Fruit fly (Drosophila melanogaster) S2 (cell line): ENCODE data around the gene CG44013.

Source experiments
- CG8478 ChIP-seq: fragments of >200 bp; optimal IDR thresholded peaks from 2 replicates; lab custom pipeline; 2018
- CTCF ChIP-seq, 2 experiments: fragments of >200 bp; optimal IDR thresholded peaks; 2 replicates each; lab custom pipeline; 2018

The CG44013 gene

dm6 chr3R:15508631-15509030 is 1.1 kb downstream of the CG44013 start, which contains the start of gene CG44014:
Gene CG44014, minus strand, starts transcription at chr3R:15508886.
- no peak for TF ChIP-seq CTCF (optimal IDR thresholded peaks at IDR 0.05; lab: Kevin White, UChicago)
- TF ChIP-seq CG8478 (lab: Kevin White, UChicago), result no peak

DNA sequence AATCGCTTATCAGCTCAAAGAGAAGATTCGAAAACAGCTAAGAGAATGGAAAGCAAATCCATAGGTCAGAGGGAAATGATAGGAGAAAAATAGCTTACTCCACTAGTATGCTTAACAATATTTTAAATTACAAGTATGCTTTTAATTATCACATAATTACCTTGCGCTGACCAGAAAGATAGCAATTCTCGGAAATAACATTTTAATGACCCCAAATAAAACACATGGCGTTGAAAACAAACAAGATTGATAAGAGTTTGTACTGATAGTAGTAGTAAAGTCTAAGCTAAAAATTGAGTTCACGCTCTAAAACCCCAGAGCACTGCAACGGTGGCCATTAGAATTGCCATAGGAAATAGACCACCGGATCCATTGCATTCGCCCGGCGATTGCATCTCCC is 2.0 kb downstream of the CG44013 start:
- no peak for TF ChIP-seq CTCF (optimal IDR thresholded peaks at IDR 0.05; lab: Kevin White, UChicago)
- TF ChIP-seq CG8478 (lab: Kevin White, UChicago), result no peak

DNA sequence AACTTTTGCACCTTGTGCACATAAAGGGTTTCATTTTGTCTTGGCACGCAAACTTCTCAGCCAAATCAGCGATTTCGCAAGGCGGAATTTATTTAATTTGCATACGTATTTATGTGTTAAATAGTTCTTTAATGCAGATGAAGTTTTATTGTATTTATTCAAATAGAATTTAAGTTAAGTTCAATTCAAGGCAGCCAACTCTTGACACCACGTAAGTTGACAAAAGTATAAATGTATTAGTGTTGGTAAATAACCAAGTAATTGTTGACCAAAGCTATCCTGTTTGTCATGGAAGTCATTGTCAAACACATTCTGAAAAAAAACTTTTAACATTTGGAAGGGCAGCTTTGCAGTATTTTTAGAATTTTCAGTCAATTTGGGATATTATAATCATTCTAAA is 15.4 kb downstream of the CG44013 start, which contains the start of gene maca:
maca (plus strand) TSS at position 301 of the 400 bp plus-strand sequence.
- TF ChIP-seq CTCF (optimal IDR thresholded peaks at IDR 0.05; lab: Kevin White, UChicago) (no peak), CG8478 (lab: Kevin White, UChicago) (no peak)

DNA sequence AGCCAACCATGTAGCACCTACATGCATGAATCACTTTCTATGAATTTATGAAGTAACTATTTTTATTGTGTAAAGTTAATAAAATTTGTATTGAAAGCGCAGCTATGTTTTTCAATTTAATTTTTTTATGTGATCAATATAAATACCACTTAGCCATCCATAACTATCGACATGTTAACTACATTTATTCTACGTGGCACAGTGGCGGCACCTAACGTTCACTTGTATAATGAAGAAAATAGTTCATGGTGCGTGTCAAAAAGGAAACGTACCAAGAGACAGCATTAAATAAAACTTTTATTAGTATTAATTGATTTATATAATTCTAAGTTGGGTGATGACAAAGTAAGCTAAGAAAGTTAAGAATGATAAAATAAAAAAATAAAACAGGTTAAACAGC is 16.5 kb downstream of the CG44013 start:
- TF ChIP-seq CG8478 (lab: Kevin White, UChicago), result no peak
- TF ChIP-seq CTCF (optimal IDR thresholded peaks at IDR 0.05; lab: Kevin White, UChicago), result peak; percentile 67 to 88

DNA sequence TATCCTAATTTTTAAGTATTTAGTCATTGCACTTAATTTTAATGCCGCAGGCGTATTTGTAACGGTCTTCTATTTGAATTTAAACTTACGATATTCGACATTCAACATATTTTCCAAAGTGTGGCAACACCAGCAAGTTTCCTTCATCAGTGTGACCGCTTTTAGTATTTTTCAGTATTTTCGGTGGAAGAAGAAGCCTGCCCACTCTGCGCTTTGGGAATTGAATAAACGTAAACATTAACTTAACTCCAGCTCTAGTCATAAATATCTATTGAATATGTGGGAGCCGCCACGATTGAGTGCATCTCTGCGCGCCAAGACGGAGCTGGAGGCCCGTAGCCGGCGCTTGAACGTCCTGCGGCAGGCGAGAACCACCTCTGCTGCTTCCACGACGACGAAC is 23.9 kb downstream of the CG44013 start, which contains the start of gene obe:
obe (plus strand) TSS at position 185 of the 400 bp plus-strand sequence.
- TF ChIP-seq CG8478 (lab: Kevin White, UChicago), result no peak
- peak; percentile 50 to 52 for TF ChIP-seq CTCF (optimal IDR thresholded peaks at IDR 0.05; lab: Kevin White, UChicago)

DNA sequence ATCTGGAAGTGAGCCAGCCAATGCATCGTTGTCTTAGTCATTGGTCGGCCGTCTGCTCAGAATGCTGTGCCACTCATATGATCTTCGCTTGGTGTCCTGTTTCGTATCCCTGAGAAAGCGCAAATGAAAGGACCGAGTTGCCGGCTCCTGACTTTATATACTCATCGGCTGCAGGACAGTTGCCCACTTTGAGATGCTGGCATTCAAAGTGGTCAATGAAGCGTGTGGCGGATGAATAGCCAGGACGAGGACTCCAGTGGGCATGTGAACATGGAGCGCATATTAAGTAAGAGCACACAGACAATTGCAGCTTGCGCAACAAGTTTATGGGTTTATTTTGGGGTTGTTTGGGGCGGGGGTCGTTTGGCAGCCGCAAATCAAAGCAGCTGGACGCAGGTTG is 24.4 kb downstream of the CG44013 start, which contains the start of gene Trissin:
Trissin (minus strand) TSS at position 101 of the 400 bp plus-strand sequence.
- TF ChIP-seq CTCF (optimal IDR thresholded peaks at IDR 0.05; lab: Kevin White, UChicago) (no peak), CG8478 (lab: Kevin White, UChicago) (no peak)

DNA sequence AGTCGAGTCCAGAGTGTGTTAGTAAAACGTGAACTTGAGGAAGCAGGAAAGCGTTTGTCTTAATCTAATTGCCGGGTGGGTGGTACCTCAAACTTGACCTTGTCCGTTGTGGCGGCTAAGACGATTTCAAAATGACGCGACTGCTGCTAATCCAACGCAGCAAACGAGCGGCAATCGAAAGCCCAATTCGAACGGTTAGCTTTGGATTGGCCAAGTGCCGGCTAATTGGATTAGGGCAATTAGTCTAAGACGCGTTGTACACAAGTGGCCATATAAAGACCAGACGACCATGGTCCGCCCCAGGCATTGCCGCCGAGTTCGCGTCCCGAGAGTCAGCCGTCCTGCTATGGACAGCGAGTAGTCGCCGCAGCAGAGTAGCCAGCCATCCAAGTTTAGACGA is 26.9 kb downstream of the CG44013 start, which contains the start of gene Rh6:
Rh6 (plus strand) TSS at position 301 of the 400 bp plus-strand sequence.
- TF ChIP-seq CG8478 (lab: Kevin White, UChicago) (no peak), CTCF (optimal IDR thresholded peaks at IDR 0.05; lab: Kevin White, UChicago) (no peak)

DNA sequence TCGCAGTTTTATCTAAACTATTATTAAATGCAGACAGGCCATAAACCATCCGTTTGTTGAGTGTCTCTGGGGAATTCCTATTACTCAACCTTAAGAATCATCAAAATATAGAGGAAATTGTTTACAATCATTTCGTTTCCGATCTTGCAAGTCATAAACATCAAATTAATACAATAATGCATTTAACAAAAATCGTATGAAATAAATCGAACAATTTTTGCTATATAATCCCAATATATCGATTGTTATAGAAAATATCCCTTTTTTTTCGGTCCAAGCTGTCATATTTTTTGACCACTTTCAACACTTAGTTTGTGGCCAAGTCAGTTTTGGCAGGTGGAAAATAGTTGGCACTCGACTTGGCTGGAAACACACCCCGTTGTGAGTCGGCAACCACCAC is 28.1 kb downstream of the CG44013 start, which contains the start of gene B9d1:
B9d1 (plus strand) TSS at position 301 of the 400 bp plus-strand sequence.
- TF ChIP-seq CG8478 (lab: Kevin White, UChicago) (no peak), CTCF (optimal IDR thresholded peaks at IDR 0.05; lab: Kevin White, UChicago) (no peak)

- TF ChIP-seq CTCF (optimal IDR thresholded peaks at IDR 0.05; lab: Kevin White, UChicago) (no peak), CG8478 (lab: Kevin White, UChicago) (no peak)
Observed at dm6 chr3R:15480068-15480467, 29.6 kb downstream of the CG44013 start.

DNA sequence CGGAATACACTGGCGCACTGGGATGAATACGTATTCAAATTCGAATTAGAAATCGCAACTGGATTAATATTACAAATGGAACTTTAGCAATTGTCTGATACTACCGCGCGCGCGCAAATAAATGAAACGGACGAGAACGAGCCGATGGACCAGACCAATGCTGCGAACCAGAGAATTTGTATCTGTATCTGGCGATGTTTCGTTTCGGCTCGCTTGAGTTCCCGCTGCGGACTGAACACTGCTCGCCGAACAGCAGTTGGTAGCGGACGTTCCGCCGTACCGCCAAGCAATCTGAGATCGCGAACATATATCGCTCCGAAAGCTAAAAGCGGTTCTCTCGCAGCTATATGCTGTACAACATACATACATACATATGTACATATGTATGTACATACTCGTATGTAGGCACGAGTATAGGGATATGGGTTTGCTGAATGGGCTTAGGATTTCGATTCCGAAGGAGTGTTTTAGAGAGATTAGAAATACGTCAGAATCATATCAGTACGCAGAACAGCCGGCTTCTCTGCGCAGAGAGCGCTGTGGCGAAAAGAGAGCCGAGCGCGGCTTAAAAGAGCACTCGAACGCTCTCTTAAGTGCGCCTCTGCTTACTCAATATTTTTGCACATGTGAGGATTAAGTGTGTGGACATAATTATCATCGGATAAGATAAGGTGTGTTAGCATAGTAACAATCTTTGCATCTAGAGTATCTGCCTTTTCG is 33.6 kb downstream of the CG44013 start, which contains the start of gene AdamTS-A:
AdamTS-A (minus strand) TSS at position 221 of the 720 bp plus-strand sequence.
- TF ChIP-seq CTCF (optimal IDR thresholded peaks at IDR 0.05; lab: Kevin White, UChicago) (no peak), CG8478 (lab: Kevin White, UChicago) (no peak)

DNA sequence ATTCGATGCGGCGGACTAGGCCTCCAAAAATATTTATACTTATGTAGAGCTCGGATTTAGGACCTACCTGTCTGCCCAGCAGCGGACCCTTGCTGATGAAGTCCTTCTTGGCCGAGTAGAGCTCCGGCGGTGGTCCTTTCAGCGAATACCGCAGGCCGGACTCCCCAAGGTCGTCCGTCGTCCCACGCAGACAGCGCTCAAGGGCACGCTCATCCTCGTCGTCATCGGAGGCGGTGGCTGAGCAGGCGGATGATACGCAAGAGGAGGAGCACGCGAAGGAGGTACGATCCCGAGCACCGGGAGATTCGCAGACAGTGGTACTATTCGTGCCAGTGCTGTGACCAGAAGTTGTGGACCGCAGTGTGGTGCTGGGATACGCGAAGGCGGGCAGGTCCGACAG is 34.9 kb downstream of the CG44013 start:
- TF ChIP-seq CTCF (optimal IDR thresholded peaks at IDR 0.05; lab: Kevin White, UChicago) (no peak), CG8478 (lab: Kevin White, UChicago) (no peak)

DNA sequence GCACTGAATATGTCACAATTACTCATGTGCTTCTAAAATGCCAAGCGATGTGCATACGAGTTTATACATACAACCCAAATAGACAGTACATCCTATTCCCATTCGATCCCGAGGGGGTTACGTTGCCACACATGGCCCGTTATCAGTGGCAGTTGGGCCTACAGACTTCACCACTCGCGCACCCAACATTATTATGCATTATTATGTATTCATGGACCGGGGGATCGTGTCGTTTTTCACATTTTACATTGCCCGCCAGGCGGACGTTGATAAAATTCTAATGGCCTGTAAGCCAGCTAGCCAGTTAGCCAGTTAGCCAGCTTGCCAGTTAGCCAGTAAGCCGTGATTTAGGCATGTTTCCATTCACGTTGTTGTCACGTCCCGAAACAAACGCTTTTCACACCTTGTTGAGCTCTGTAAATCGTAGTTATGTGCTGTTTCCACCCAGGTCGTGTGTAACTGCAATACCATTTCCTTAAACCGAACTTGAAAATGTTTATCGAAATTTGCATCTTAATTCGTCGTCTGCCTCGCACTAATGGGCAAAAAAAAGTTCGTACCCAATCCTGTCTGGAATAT is 36.3 kb downstream of the CG44013 start:
- TF ChIP-seq CG8478 (lab: Kevin White, UChicago) (no peak), CTCF (optimal IDR thresholded peaks at IDR 0.05; lab: Kevin White, UChicago) (no peak)

- TF ChIP-seq CG8478 (lab: Kevin White, UChicago), result no peak
- no peak for TF ChIP-seq CTCF (optimal IDR thresholded peaks at IDR 0.05; lab: Kevin White, UChicago)
Observed at dm6 chr3R:15472753-15473212, 36.9 kb downstream of the CG44013 start.

- no peak for TF ChIP-seq CTCF (optimal IDR thresholded peaks at IDR 0.05; lab: Kevin White, UChicago)
- TF ChIP-seq CG8478 (lab: Kevin White, UChicago), result no peak
Observed at dm6 chr3R:15471742-15472141, 38.0 kb downstream of the CG44013 start.
